Worm (Caenorhabditis elegans): ENCODE results near the gene cid-1.

DNA sequence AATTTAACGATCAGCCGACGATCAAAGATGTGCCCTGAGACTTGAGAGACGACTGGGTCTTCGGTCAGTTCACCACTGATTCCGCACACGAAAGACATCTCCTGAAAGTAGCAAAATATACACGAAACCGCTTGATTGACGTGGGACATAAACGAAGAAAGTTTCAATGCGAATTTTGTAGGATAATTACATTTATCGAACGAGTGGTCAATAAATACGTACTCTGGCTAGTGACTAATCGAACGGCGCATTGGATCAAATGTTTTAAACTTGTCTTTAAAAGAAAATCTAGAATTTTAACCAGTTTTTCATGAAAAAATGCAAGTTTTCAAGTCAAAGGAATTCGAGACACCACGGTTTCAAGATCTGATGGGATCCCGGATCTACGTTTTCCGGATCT is 1.8 kb upstream of the cid-1 start, which contains the start of gene prp-19:
- no peak for TF ChIP-seq ets-7 (tag; optimal IDR thresholded peaks at IDR 0.05)
- no peak for TF ChIP-seq ama-1 (optimal IDR thresholded peaks at IDR 0.05)
- no peak for TF ChIP-seq hmbx-1 (tag; optimal IDR thresholded peaks at IDR 0.05)
- no peak for TF ChIP-seq B0310.2 (tag; optimal IDR thresholded peaks at IDR 0.05)
- no peak for TF ChIP-seq ceh-13 (GFP tag; optimal IDR thresholded peaks at IDR 0.05)

Data from whole organism, early embryonic.